Worm (Caenorhabditis elegans): ENCODE results near the gene gpx-6.

gpx-6 gene

ce11 chrIV:8210300-8210699, 11.7 kb upstream of the gpx-6 start, which contains the start of gene C07G1.6:
TSS of gene C07G1.6 (minus strand) at chrIV:8210400.
- TF ChIP-seq nhr-12 (tag; optimal IDR thresholded peaks at IDR 0.05) (no peak), ceh-82 (tag; optimal IDR thresholded peaks at IDR 0.05) (no peak), mdl-1 (tag; optimal IDR thresholded peaks at IDR 0.05) (no peak), nhr-25 (tag; optimal IDR thresholded peaks at IDR 0.05) (no peak), crh-2 (tag; optimal IDR thresholded peaks at IDR 0.05) (no peak), nhr-21 (tag; optimal IDR thresholded peaks at IDR 0.05) (no peak), nhr-77 (tag; optimal IDR thresholded peaks at IDR 0.05) (no peak), nhr-23 (tag; optimal IDR thresholded peaks at IDR 0.05) (no peak), dmd-4 (tag; optimal IDR thresholded peaks at IDR 0.05) (no peak), elt-1 (tag; optimal IDR thresholded peaks at IDR 0.05) (no peak)

- TF ChIP-seq crh-2 (tag; optimal IDR thresholded peaks at IDR 0.05) (no peak), F13H6.1 (tag; optimal IDR thresholded peaks at IDR 0.05) (no peak), elt-3 (tag; optimal IDR thresholded peaks at IDR 0.05) (no peak)
Measured at ce11 chrIV:8211747-8212146, 10.3 kb upstream of the gpx-6 start, which contains the start of gene C07G1.7. TSS of gene C07G1.7 (minus strand) at chrIV:8211847.

- no peak for TF ChIP-seq nhr-11 (tag; optimal IDR thresholded peaks at IDR 0.05)
- TF ChIP-seq ZK546.5 (tag; optimal IDR thresholded peaks at IDR 0.05) = no peak
- no peak for TF ChIP-seq nhr-10 (tag; optimal IDR thresholded peaks at IDR 0.05)
- TF ChIP-seq elt-3 (tag; optimal IDR thresholded peaks at IDR 0.05) = no peak
- TF ChIP-seq mab-5 (tag; optimal IDR thresholded peaks at IDR 0.05) = no peak
- TF ChIP-seq blmp-1 (tag; optimal IDR thresholded peaks at IDR 0.05; ENCODE audit: insufficient read depth) = no peak
Measured at ce11 chrIV:8219987-8220386, 2.0 kb upstream of the gpx-6 start, which contains the start of gene ocr-2. TSS of gene ocr-2 (minus strand) at chrIV:8220087.

ce11 chrIV:8223055-8223454, 1.1 kb downstream of the gpx-6 start:
- TF ChIP-seq snpc-4 (tag; optimal IDR thresholded peaks at IDR 0.05) = no peak
- TF ChIP-seq mdl-1 (tag; optimal IDR thresholded peaks at IDR 0.05) = no peak
- no peak for TF ChIP-seq ama-1 (optimal IDR thresholded peaks at IDR 0.05)
- no peak for TF ChIP-seq C34F6.9 (tag; optimal IDR thresholded peaks at IDR 0.05)
- no peak for TF ChIP-seq nhr-21 (tag; optimal IDR thresholded peaks at IDR 0.05)
- no peak for TF ChIP-seq fos-1 (tag; optimal IDR thresholded peaks at IDR 0.05)
- TF ChIP-seq mab-5 (tag; optimal IDR thresholded peaks at IDR 0.05) = no peak
- no peak for TF ChIP-seq unc-55 (GFP tag; optimal IDR thresholded peaks at IDR 0.05)
- no peak for TF ChIP-seq elt-3 (tag; optimal IDR thresholded peaks at IDR 0.05)
- no peak for TF ChIP-seq nhr-23 (tag; optimal IDR thresholded peaks at IDR 0.05)
- TF ChIP-seq nhr-11 (tag; optimal IDR thresholded peaks at IDR 0.05) = no peak
- no peak for TF ChIP-seq ceh-82 (tag; optimal IDR thresholded peaks at IDR 0.05)

ce11 chrIV:8225357-8225756, 3.4 kb downstream of the gpx-6 start, which contains the start of gene serp-1.2:
TSS of gene serp-1.2 (plus strand) at chrIV:8225674.
- peak; percentile 39 for TF ChIP-seq ama-1 (optimal IDR thresholded peaks at IDR 0.05)
- TF ChIP-seq sma-9 (GFP tag; optimal IDR thresholded peaks at IDR 0.05) = peak; percentile 44
- no peak for TF ChIP-seq sma-9 (tag; optimal IDR thresholded peaks at IDR 0.05)
- peak; percentile 59 for TF ChIP-seq C34F6.9 (tag; optimal IDR thresholded peaks at IDR 0.05)
- TF ChIP-seq crh-2 (tag; optimal IDR thresholded peaks at IDR 0.05) = peak; percentile 52
- no peak for TF ChIP-seq nhr-11 (tag; optimal IDR thresholded peaks at IDR 0.05)
- TF ChIP-seq zag-1 (tag; optimal IDR thresholded peaks at IDR 0.05) = no peak
- no peak for TF ChIP-seq nhr-77 (tag; optimal IDR thresholded peaks at IDR 0.05)
- TF ChIP-seq nhr-129 (tag; optimal IDR thresholded peaks at IDR 0.05) = peak; percentile 36
- peak; percentile 12 for TF ChIP-seq lin-13 (GFP tag; optimal IDR thresholded peaks at IDR 0.05)
- TF ChIP-seq nhr-23 (tag; optimal IDR thresholded peaks at IDR 0.05) = no peak
- TF ChIP-seq fos-1 (tag; optimal IDR thresholded peaks at IDR 0.05) = peak; percentile 28
- peak in 1 of 2 experiments; percentile 29 for TF ChIP-seq mdl-1 (tag; optimal IDR thresholded peaks at IDR 0.05)

ce11 chrIV:8226474-8226873, 4.5 kb downstream of the gpx-6 start:
- TF ChIP-seq zag-1 (tag; optimal IDR thresholded peaks at IDR 0.05) = no peak
- TF ChIP-seq ceh-82 (tag; optimal IDR thresholded peaks at IDR 0.05) = no peak
- TF ChIP-seq F13H6.1 (tag; optimal IDR thresholded peaks at IDR 0.05) = no peak
- no peak for TF ChIP-seq egl-27 (tag; optimal IDR thresholded peaks at IDR 0.05)
- TF ChIP-seq unc-62 (GFP tag; optimal IDR thresholded peaks at IDR 0.05) = no peak
- TF ChIP-seq ceh-16 (tag; optimal IDR thresholded peaks at IDR 0.05) = no peak

- TF ChIP-seq nhr-25 (tag; optimal IDR thresholded peaks at IDR 0.05) = peak; percentile 2
- peak; percentile 20 for TF ChIP-seq C34F6.9 (tag; optimal IDR thresholded peaks at IDR 0.05)
- TF ChIP-seq sma-3 (GFP tag; optimal IDR thresholded peaks at IDR 0.05) = peak; percentile 50
- TF ChIP-seq unc-39 (tag; optimal IDR thresholded peaks at IDR 0.05) = no peak
- peak; percentile 11 for TF ChIP-seq egl-27 (tag; optimal IDR thresholded peaks at IDR 0.05)
- peak; percentile 4 for TF ChIP-seq fos-1 (tag; optimal IDR thresholded peaks at IDR 0.05)
- peak; percentile 91 for TF ChIP-seq F13H6.1 (tag; optimal IDR thresholded peaks at IDR 0.05)
- TF ChIP-seq mdl-1 (tag; optimal IDR thresholded peaks at IDR 0.05) = peak in 1 of 2 experiments; percentile 37
- peak; percentile 52 for TF ChIP-seq nhr-129 (tag; optimal IDR thresholded peaks at IDR 0.05)
- TF ChIP-seq lsy-2 (tag; optimal IDR thresholded peaks at IDR 0.05) = peak in 1 of 2 experiments; percentile 29
- TF ChIP-seq ztf-1 (GFP tag; conservative IDR thresholded peaks at IDR 0.05) = no peak
- TF ChIP-seq ZK546.5 (tag; optimal IDR thresholded peaks at IDR 0.05) = no peak
- TF ChIP-seq crh-2 (tag; optimal IDR thresholded peaks at IDR 0.05) = peak; percentile 29
- TF ChIP-seq gmeb-1 (tag; optimal IDR thresholded peaks at IDR 0.05) = peak; percentile 44
- TF ChIP-seq sma-9 (GFP tag; optimal IDR thresholded peaks at IDR 0.05) = peak; percentile 80
- TF ChIP-seq sma-9 (tag; optimal IDR thresholded peaks at IDR 0.05) = no peak
- no peak for TF ChIP-seq Y55F3AM.14 (GFP tag; optimal IDR thresholded peaks at IDR 0.05)
- TF ChIP-seq ceh-82 (tag; optimal IDR thresholded peaks at IDR 0.05) = no peak
Measured at ce11 chrIV:8229523-8229922, 7.5 kb downstream of the gpx-6 start.
